Fruit fly (Drosophila melanogaster): ENCODE data around the gene CG32249.

CG32249 gene

dm6 chr3L:4490702-4491243, 21.0 kb downstream of the CG32249 start, which contains the start of gene CG13722 (continued):
- TF ChIP-seq Hr3 (GFP tag; optimal IDR thresholded peaks at IDR 0.05) (no peak), cas (GFP tag; IDR thresholded peaks at IDR 0.05) (no peak), tna (GFP tag; IDR thresholded peaks at IDR 0.05; ENCODE audit: partially characterized antibody) (no peak), Adf1 (GFP tag; IDR thresholded peaks at IDR 0.05) (no peak), CG8290 (GFP tag; optimal IDR thresholded peaks at IDR 0.05) (no peak), CG8290 (tag; optimal IDR thresholded peaks at IDR 0.05) (no peak), Ada2b (GFP tag; IDR thresholded peaks at IDR 0.05) (no peak), Dek (tag; optimal IDR thresholded peaks at IDR 0.05) (no peak), sob (GFP tag; IDR thresholded peaks at IDR 0.05) (no peak), CG9215 (GFP tag; IDR thresholded peaks at IDR 0.05) (no peak), CG14441 (GFP tag; IDR thresholded peaks at IDR 0.05) (peak; percentile 16; the same call in 1 of the 2 replicates), her (GFP tag; optimal IDR thresholded peaks at IDR 0.05) (no peak), CG6791 (GFP tag; IDR thresholded peaks at IDR 0.05; ENCODE audit: partially characterized antibody) (no peak), Antp (GFP tag; optimal IDR thresholded peaks at IDR 0.05) (no peak), CG15073 (GFP tag; optimal IDR thresholded peaks at IDR 0.05) (no peak), CG6689 (GFP tag; IDR thresholded peaks at IDR 0.05) (no peak), ssp (GFP tag; IDR thresholded peaks at IDR 0.05) (no peak), tin (GFP tag; optimal IDR thresholded peaks at IDR 0.05) (no peak), oc (tag; optimal IDR thresholded peaks at IDR 0.05) (no peak), Lpt (GFP tag; optimal IDR thresholded peaks at IDR 0.05) (no peak), CG33557 (GFP tag; optimal IDR thresholded peaks at IDR 0.05) (no peak), sna (GFP tag; IDR thresholded peaks at IDR 0.05; ENCODE audit: partially characterized antibody) (0 out of 2 replicates have a peak, but pooled peaks have one; percentile 18), tll (GFP tag; optimal IDR thresholded peaks at IDR 0.05) (no peak), Rfx (GFP tag; IDR thresholded peaks at IDR 0.05) (0 out of 2 replicates have a peak, but pooled peaks have one; percentile 18), CG11085 (GFP tag; IDR thresholded peaks at IDR 0.05) (no peak), C15 (GFP tag; IDR thresholded peaks at IDR 0.05) (no peak), CG31224 (GFP tag; IDR thresholded peaks at IDR 0.05) (no peak), org-1 (GFP tag; optimal IDR thresholded peaks at IDR 0.05) (no peak), zfh2 (GFP tag; optimal IDR thresholded peaks at IDR 0.05) (no peak), zen (tag; optimal IDR thresholded peaks at IDR 0.05) (no peak), H15 (GFP tag; IDR thresholded peaks at IDR 0.05) (0 out of 3 replicates have a peak, but pooled peaks have one; percentile 34), Nf-YC (tag; optimal IDR thresholded peaks at IDR 0.05) (no peak), gem (tag; optimal IDR thresholded peaks at IDR 0.05) (no peak), hbn (GFP tag; IDR thresholded peaks at IDR 0.05; ENCODE audit: partially characterized antibody) (no peak), CG12391 (tag; optimal IDR thresholded peaks at IDR 0.05) (no peak), CG13287 (GFP tag; IDR thresholded peaks at IDR 0.05; ENCODE audit: partially characterized antibody) (no peak), HLH4C (GFP tag; IDR thresholded peaks at IDR 0.05; ENCODE audit: partially characterized antibody) (no peak), CG12219 (GFP tag; optimal IDR thresholded peaks at IDR 0.05) (no peak), nom (GFP tag; optimal IDR thresholded peaks at IDR 0.05) (peak; percentile 60), rib (GFP tag; IDR thresholded peaks at IDR 0.05) (no peak), Ravus (GFP tag; IDR thresholded peaks at IDR 0.05) (no peak), E2f2 (GFP tag; IDR thresholded peaks at IDR 0.05) (0 out of 2 replicates have a peak, but pooled peaks have one; percentile 13), Aef1 (GFP tag; IDR thresholded peaks at IDR 0.05) (no peak), jumu (GFP tag; optimal IDR thresholded peaks at IDR 0.05) (no peak), chinmo (GFP tag; IDR thresholded peaks at IDR 0.05; ENCODE audit: partially characterized antibody) (0 out of 4 replicates have a peak, but pooled peaks have one; percentile 64), croc (GFP tag; conservative IDR thresholded peaks at IDR 0.05) (no peak), Poxn (GFP tag; IDR thresholded peaks at IDR 0.05) (no peak), CG10565 (GFP tag; optimal IDR thresholded peaks at IDR 0.05) (no peak), CG4360 (GFP tag; IDR thresholded peaks at IDR 0.05) (no peak), CG3847 (GFP tag; IDR thresholded peaks at IDR 0.05) (no peak), nau (GFP tag; optimal IDR thresholded peaks at IDR 0.05) (no peak)
